Worm (Caenorhabditis elegans) whole organism, L3 larva: Measurements from ENCODE around the gene C46C2.6.
"Not testable (repeated sequence)": the region's sequence is repeated elsewhere in the genome, so short reads cannot be mapped to it uniquely, and the experiment has no call there.

ENCODE experiments used
- aly-2 ChIP-seq: fragments of 150-350 bp; optimal IDR thresholded peaks from 2 replicates; lab custom pipeline; 2014; ENCODE audit warnings: missing biosample characterization, missing genetic modification characterization
- daf-12 ChIP-seq: fragments of 150-350 bp; optimal IDR thresholded peaks from 2 replicates; lab custom pipeline; 2014; ENCODE audit warnings: missing biosample characterization, missing genetic modification reagents, missing genetic modification characterization
- nhr-11 ChIP-seq: fragments of 150-350 bp; optimal IDR thresholded peaks from 2 replicates; lab custom pipeline; 2014; ENCODE audit warnings: missing biosample characterization, missing genetic modification characterization

ce11 chrIV:9194524-9194923, 17.7 kb upstream of the C46C2.6 start, which contains the start of gene C46C2.7:
- not testable (repeated sequence) for TF ChIP-seq aly-2, daf-12, nhr-11 (tag; lab: Kevin White, UChicago)
